Worm (Caenorhabditis elegans) whole organism, late embryonic: ENCODE results near the gene C01C10.2.

Experiments
- C08G9.2 ChIP-seq: sonication (generic microtip); optimal IDR thresholded peaks from 2 replicates; lab custom pipeline; 2016; ENCODE audit warnings: mild to moderate bottlenecking, missing genetic modification characterization, moderate library complexity, missing compliant biosample characterization
- K09A11.1 ChIP-seq: sonication (generic microtip); optimal IDR thresholded peaks from 2 replicates; lab custom pipeline; 2017; ENCODE audit warnings: antibody characterized with exemption, mild to moderate bottlenecking, missing genetic modification characterization, missing compliant biosample characterization; ENCODE audit not compliant: insufficient read depth
- Y22D7AL.16 ChIP-seq: sonication (generic microtip); optimal IDR thresholded peaks from 2 replicates; lab custom pipeline; 2016; ENCODE audit warnings: missing genetic modification characterization, missing compliant biosample characterization
- ahr-1 ChIP-seq: sonication (generic microtip); optimal IDR thresholded peaks from 2 replicates; lab custom pipeline; 2016; ENCODE audit warnings: missing genetic modification characterization, missing compliant biosample characterization
- ceh-18 ChIP-seq: sonication (generic microtip); optimal IDR thresholded peaks from 2 replicates; lab custom pipeline; 2016; ENCODE audit warnings: missing genetic modification characterization, missing compliant biosample characterization
- ceh-2 ChIP-seq: sonication (generic microtip); optimal IDR thresholded peaks from 2 replicates; lab custom pipeline; 2016; ENCODE audit warnings: missing genotype, missing genetic modification characterization, missing compliant biosample characterization
- ceh-22 ChIP-seq: sonication (generic microtip); optimal IDR thresholded peaks from 2 replicates; lab custom pipeline; 2017; ENCODE audit warnings: missing biosample characterization, missing genetic modification characterization
- ceh-30 ChIP-seq: fragments of 150-350 bp; optimal IDR thresholded peaks from 2 replicates; lab custom pipeline; 2014; ENCODE audit warnings: missing biosample characterization, missing genetic modification characterization
- ceh-31 ChIP-seq: sonication (generic microtip); optimal IDR thresholded peaks from 2 replicates; lab custom pipeline; 2016; ENCODE audit warnings: missing genetic modification characterization, missing compliant biosample characterization
- ceh-34 ChIP-seq: sonication (generic microtip); optimal IDR thresholded peaks from 2 replicates; lab custom pipeline; 2016; ENCODE audit warnings: mild to moderate bottlenecking, missing genetic modification characterization, missing compliant biosample characterization
- ceh-45 ChIP-seq: fragments of 200-800 bp; sonication (Bioruptor generic); IDR thresholded peaks from 2 replicates; pipeline ENCODE4 v1.3.6; 2022; ENCODE audit warnings: missing genetic modification reagents, missing genetic modification characterization, missing compliant biosample characterization
- ceh-48 ChIP-seq: sonication (generic microtip); optimal IDR thresholded peaks from 2 replicates; lab custom pipeline; 2016; ENCODE audit warnings: missing genetic modification characterization, inconsistent platforms, missing compliant biosample characterization
- ceh-6 ChIP-seq: fragments of 200-800 bp; sonication (Bioruptor generic); optimal IDR thresholded peaks from 2 replicates; lab custom pipeline; 2018; ENCODE audit warnings: mild to moderate bottlenecking, missing genetic modification characterization, missing compliant biosample characterization
- ceh-9 ChIP-seq: sonication (generic microtip); optimal IDR thresholded peaks from 2 replicates; lab custom pipeline; 2016; ENCODE audit warnings: mild to moderate bottlenecking, missing genetic modification characterization, inconsistent platforms, missing compliant biosample characterization
- che-1 ChIP-seq: sonication (generic microtip); optimal IDR thresholded peaks from 2 replicates; lab custom pipeline; 2016; ENCODE audit warnings: mild to moderate bottlenecking, missing genetic modification characterization, missing compliant biosample characterization
- dve-1 ChIP-seq: sonication (generic microtip); optimal IDR thresholded peaks from 2 replicates; lab custom pipeline; 2017; ENCODE audit warnings: antibody characterized with exemption, mild to moderate bottlenecking, missing genetic modification characterization, missing compliant biosample characterization
- fkh-6 ChIP-seq: sonication (generic microtip); optimal IDR thresholded peaks from 2 replicates; lab custom pipeline; 2016; ENCODE audit warnings: missing genetic modification characterization, missing compliant biosample characterization
- hlh-13 ChIP-seq: fragments of 200-800 bp; sonication (Bioruptor generic); optimal IDR thresholded peaks from 2 replicates; lab custom pipeline; 2018; ENCODE audit warnings: mild to moderate bottlenecking, missing genetic modification characterization, missing compliant biosample characterization
- hlh-8 ChIP-seq: sonication (generic microtip); optimal IDR thresholded peaks from 2 replicates; lab custom pipeline; 2016; ENCODE audit warnings: missing genotype, missing genetic modification characterization, missing compliant biosample characterization
- lim-6 ChIP-seq: sonication (generic microtip); optimal IDR thresholded peaks from 2 replicates; lab custom pipeline; 2016; ENCODE audit warnings: missing genetic modification characterization, missing compliant biosample characterization
- lin-11 ChIP-seq: fragments of 200-800 bp; sonication (Bioruptor generic); optimal IDR thresholded peaks from 2 replicates; lab custom pipeline; 2018; ENCODE audit warnings: mild to moderate bottlenecking, missing genetic modification characterization, missing compliant biosample characterization
- madf-2 ChIP-seq: sonication (generic microtip); optimal IDR thresholded peaks from 2 replicates; lab custom pipeline; 2017; ENCODE audit warnings: missing genetic modification characterization, missing compliant biosample characterization
- mec-3 ChIP-seq: sonication (generic microtip); optimal IDR thresholded peaks from 2 replicates; lab custom pipeline; 2016; ENCODE audit warnings: borderline replicate concordance, missing genetic modification characterization, missing compliant biosample characterization
- nfya-1 ChIP-seq: sonication (generic microtip); optimal IDR thresholded peaks from 2 replicates; lab custom pipeline; 2017; ENCODE audit warnings: missing genetic modification characterization, mild to moderate bottlenecking, missing compliant biosample characterization, antibody characterized with exemption, moderate library complexity
- nhr-11 ChIP-seq: fragments of 150-350 bp; optimal IDR thresholded peaks from 2 replicates; lab custom pipeline; 2014; ENCODE audit warnings: missing biosample characterization, missing genetic modification characterization
- nhr-232 ChIP-seq: sonication (generic microtip); optimal IDR thresholded peaks from 2 replicates; lab custom pipeline; 2016; ENCODE audit warnings: missing genetic modification characterization, missing compliant biosample characterization
- npax-4 ChIP-seq: sonication (generic microtip); optimal IDR thresholded peaks from 2 replicates; lab custom pipeline; 2016; ENCODE audit warnings: missing genetic modification characterization, missing compliant biosample characterization
- pat-9 ChIP-seq: fragments of 200-800 bp; sonication (Bioruptor generic); optimal IDR thresholded peaks from 2 replicates; lab custom pipeline; 2018; ENCODE audit warnings: mild to moderate bottlenecking, missing genetic modification characterization, moderate library complexity, missing compliant biosample characterization
- pax-1 ChIP-seq: fragments of 150-350 bp; optimal IDR thresholded peaks from 2 replicates; lab custom pipeline; 2014; ENCODE audit warnings: missing biosample characterization, missing genetic modification characterization
- pha-4 ChIP-seq: fragments of 150-350 bp; optimal IDR thresholded peaks from 2 replicates; lab custom pipeline; 2018; ENCODE audit warnings: missing biosample characterization, missing genetic modification reagents, missing genetic modification characterization
- pros-1 ChIP-seq: fragments of 150-350 bp; optimal IDR thresholded peaks from 2 replicates; lab custom pipeline; 2014; ENCODE audit warnings: missing biosample characterization, missing genetic modification reagents, missing genetic modification characterization
- sox-4 ChIP-seq: sonication (generic microtip); optimal IDR thresholded peaks from 2 replicates; lab custom pipeline; 2017; ENCODE audit warnings: mild to moderate bottlenecking, missing genetic modification characterization, inconsistent platforms, missing compliant biosample characterization
- syd-9 ChIP-seq: sonication (generic microtip); optimal IDR thresholded peaks from 2 replicates; lab custom pipeline; 2016; ENCODE audit warnings: mild to moderate bottlenecking, missing genetic modification characterization, moderate library complexity, missing compliant biosample characterization
- tbx-2 ChIP-seq: sonication (generic microtip); optimal IDR thresholded peaks from 2 replicates; lab custom pipeline; 2016; ENCODE audit warnings: missing genetic modification characterization, missing compliant biosample characterization
- tbx-7 ChIP-seq: sonication (generic microtip); optimal IDR thresholded peaks from 2 replicates; lab custom pipeline; 2016; ENCODE audit warnings: missing genotype, missing genetic modification characterization, missing compliant biosample characterization
- ttx-3 ChIP-seq: sonication (generic microtip); optimal IDR thresholded peaks from 2 replicates; lab custom pipeline; 2016; ENCODE audit warnings: missing genetic modification reagents, missing genetic modification characterization, missing compliant biosample characterization
- unc-42 ChIP-seq: sonication (generic microtip); optimal IDR thresholded peaks from 2 replicates; lab custom pipeline; 2016; ENCODE audit warnings: missing genotype, missing genetic modification characterization, missing compliant biosample characterization
- zip-5 ChIP-seq: sonication (generic microtip); optimal IDR thresholded peaks from 2 replicates; lab custom pipeline; 2016; ENCODE audit warnings: missing genetic modification characterization, missing compliant biosample characterization
- ztf-16 ChIP-seq: sonication (generic microtip); optimal IDR thresholded peaks from 2 replicates; lab custom pipeline; 2017; ENCODE audit warnings: missing genetic modification characterization, missing compliant biosample characterization

The C01C10.2 gene

ce11 chrX:7415420-7415819 is 22.5 kb downstream of the C01C10.2 start, which contains the start of gene C10A4.7:
C10A4.7 (minus strand) TSS chrX:7415520.
- no peak for TF ChIP-seq tbx-7 (tag; lab: Kevin White, UChicago)
- TF ChIP-seq mec-3: no peak
- TF ChIP-seq ceh-30: no peak
- no peak for TF ChIP-seq ceh-45 (GFP tag; lab: Robert Waterston, UW)
- TF ChIP-seq, all 69 proteins: peak for 0

ce11 chrX:7409935-7410334 is 28.0 kb downstream of the C01C10.2 start, which contains the start of gene C10A4.2:
C10A4.2 (plus strand) TSS chrX:7410235.
- TF ChIP-seq lin-11 (tag; lab: Kevin White, UChicago) (no peak), ceh-9 (tag; lab: Kevin White, UChicago) (no peak), zip-5 (no peak)

DNA sequence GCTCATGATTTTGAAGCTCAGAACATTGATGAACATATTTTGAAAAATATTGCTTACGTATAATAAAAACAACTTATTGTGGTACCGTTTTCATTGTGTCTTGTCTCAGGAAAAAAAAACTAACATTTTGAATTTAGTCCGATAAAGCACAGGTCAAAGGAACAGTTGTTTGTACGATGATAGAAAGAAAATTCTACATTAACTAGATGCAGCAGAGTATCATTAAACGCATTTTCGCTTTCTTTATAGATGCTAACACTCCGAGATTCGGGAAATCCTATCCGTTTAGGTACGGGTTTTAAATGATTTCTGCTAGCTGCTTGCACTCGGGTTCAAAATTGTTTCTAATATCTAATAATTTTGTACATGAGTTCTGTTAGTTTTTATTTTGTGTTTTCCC is 28.9 kb downstream of the C01C10.2 start:
- TF ChIP-seq ztf-16 (tag; lab: Kevin White, UChicago) (no peak), ceh-22 (tag; lab: Kevin White, UChicago) (no peak), tbx-2 (tag; lab: Kevin White, UChicago) (no peak), ceh-48 (tag; lab: Kevin White, UChicago) (no peak), nfya-1 (tag; lab: Kevin White, UChicago) (no peak), zip-5 (no peak), Y22D7AL.16 (tag; lab: Kevin White, UChicago) (no peak), che-1 (no peak), hlh-8 (tag; lab: Kevin White, UChicago) (no peak), pat-9 (tag; lab: Kevin White, UChicago) (no peak), pha-4 (tag; lab: Kevin White, UChicago) (no peak), ceh-31 (tag; lab: Kevin White, UChicago) (no peak), sox-4 (tag; lab: Kevin White, UChicago) (no peak), fkh-6 (no peak), npax-4 (tag; lab: Kevin White, UChicago) (no peak), C08G9.2 (no peak), dve-1 (no peak)

ce11 chrX:7407749-7408148 is 30.2 kb downstream of the C01C10.2 start:
- TF ChIP-seq nhr-11 (tag; lab: Kevin White, UChicago): no peak
- TF ChIP-seq pax-1 (tag; lab: Kevin White, UChicago): no peak
- no peak for TF ChIP-seq ceh-2
- no peak for TF ChIP-seq ceh-34 (tag; lab: Kevin White, UChicago)
- TF ChIP-seq ttx-3 (tag; lab: Kevin White, UChicago): no peak
- no peak for TF ChIP-seq unc-42
- no peak for TF ChIP-seq ztf-16 (tag; lab: Kevin White, UChicago)

DNA sequence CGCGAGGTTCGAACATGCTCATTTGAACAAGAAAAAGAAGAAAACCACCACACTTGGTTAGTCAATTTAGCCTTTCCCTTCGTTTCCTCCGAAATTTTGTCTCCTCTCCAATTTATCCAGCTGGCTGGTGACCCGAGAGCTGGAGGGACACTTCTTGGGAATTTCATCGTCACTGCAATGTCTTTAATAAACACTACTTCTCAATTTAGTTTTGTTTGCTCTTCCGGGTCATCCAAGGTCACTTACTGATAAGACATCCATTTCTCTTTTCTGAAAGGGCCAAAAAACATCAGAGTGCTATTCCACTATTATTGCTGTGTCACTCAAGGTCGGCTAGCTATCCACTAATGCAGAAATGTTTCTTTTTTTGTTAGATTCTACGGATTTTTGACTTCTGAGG is 32.5 kb downstream of the C01C10.2 start, which contains the start of gene C10A4.3:
Gene C10A4.3 (plus strand): TSS at position 301 of the 400 bp plus-strand sequence.
- TF ChIP-seq nhr-232 (tag; lab: Kevin White, UChicago) (no peak), ahr-1 (tag; lab: Kevin White, UChicago) (no peak), syd-9 (tag; lab: Kevin White, UChicago) (no peak)

ce11 chrX:7404551-7404950 is 33.4 kb downstream of the C01C10.2 start:
- TF ChIP-seq ceh-18 (tag; lab: Kevin White, UChicago) (no peak), hlh-13 (GFP tag; lab: Kevin White, UChicago) (no peak), ceh-34 (tag; lab: Kevin White, UChicago) (no peak), K09A11.1 (tag; lab: Kevin White, UChicago) (no peak), lim-6 (tag; lab: Kevin White, UChicago) (no peak), ceh-22 (tag; lab: Kevin White, UChicago) (no peak), hlh-8 (tag; lab: Kevin White, UChicago) (no peak), madf-2 (tag; lab: Kevin White, UChicago) (no peak), ceh-6 (GFP tag; lab: Kevin White, UChicago) (no peak), ceh-48 (tag; lab: Kevin White, UChicago) (no peak), ceh-45 (GFP tag; lab: Robert Waterston, UW) (no peak), pros-1 (tag; lab: Kevin White, UChicago) (no peak), pha-4 (tag; lab: Kevin White, UChicago) (no peak)
- TF ChIP-seq, all 69 proteins: peak for 0
